Fruit fly (Drosophila melanogaster): ENCODE results near the gene iPLA2-VIA.

Gene iPLA2-VIA

DNA sequence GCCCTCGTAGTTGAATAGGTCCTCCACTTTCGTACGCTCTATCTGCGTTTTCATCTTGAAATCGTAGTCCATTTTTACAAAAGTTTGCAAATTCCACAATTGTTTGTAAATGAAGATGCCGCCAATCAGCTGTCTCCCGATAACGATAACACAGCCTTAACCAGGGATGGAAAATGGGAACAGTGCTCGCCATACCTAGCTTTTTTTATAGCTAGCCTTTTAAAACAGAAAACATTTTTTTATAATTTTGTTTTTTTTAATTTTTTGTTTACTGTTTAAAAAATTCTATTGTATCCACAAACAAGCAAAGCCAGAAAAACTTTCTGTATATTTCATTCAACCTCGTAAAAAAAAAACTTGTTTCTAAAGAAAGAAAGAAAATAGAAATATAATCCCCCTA lies 25.6 kb downstream of the iPLA2-VIA start, which contains the start of gene Cdk8:
TSS of gene Cdk8 (minus strand) at position 137 of the 400 bp plus-strand sequence.
- peak; percentile 5 for TF ChIP-seq CG17801 (GFP tag; optimal IDR thresholded peaks at IDR 0.05; ENCODE audit: partially characterized antibody)

DNA sequence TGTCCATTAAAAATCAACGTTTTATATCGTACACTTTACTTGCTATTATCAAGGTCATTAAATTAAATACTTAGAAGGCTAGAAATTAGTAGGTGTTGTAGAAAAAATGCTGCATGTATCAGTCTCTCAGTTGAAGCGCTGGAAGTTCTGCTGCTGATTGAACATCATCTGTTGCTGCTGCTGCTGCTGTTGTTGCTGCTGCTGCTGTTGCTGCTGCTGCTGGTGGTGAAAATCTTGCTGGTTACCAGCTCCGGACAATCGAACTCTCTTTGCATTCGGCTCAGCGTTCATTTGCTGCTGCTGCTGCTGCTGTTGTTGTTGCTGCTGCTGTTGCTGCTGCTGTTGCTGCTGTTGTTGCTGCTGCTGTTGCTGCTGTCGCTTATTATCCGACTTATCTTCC lies 27.1 kb downstream of the iPLA2-VIA start:
- no peak for TF ChIP-seq CG17801 (GFP tag; optimal IDR thresholded peaks at IDR 0.05; ENCODE audit: partially characterized antibody)

DNA sequence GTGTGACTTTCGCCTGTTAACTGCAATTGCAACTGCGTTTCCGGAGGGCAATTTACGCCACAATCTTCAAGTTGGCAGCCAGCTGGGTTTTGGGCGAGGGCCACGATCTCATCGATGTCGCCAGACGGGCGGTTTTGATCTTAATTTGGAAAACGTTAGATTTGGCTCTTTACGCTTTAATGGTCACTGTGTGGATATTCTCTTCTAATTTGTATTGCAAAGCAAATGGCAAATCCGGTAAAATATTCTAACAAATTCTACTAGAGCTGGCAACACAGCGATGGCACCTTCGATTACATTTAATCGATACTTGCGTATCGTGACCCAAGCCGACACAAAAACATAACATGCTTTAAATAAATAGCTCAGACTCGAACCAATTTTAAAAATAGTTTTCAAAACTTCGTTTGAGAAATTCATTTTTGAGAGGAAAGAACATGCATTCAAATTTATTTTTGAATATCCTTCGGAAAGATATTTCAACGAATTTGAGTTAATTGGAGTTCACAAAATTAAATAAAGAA lies 27.6 kb downstream of the iPLA2-VIA start, which contains the start of gene I-2:
TSS of gene I-2 (minus strand) at position 282 of the 524 bp plus-strand sequence.
- TF ChIP-seq CG17801 (GFP tag; optimal IDR thresholded peaks at IDR 0.05; ENCODE audit: partially characterized antibody): no peak

DNA sequence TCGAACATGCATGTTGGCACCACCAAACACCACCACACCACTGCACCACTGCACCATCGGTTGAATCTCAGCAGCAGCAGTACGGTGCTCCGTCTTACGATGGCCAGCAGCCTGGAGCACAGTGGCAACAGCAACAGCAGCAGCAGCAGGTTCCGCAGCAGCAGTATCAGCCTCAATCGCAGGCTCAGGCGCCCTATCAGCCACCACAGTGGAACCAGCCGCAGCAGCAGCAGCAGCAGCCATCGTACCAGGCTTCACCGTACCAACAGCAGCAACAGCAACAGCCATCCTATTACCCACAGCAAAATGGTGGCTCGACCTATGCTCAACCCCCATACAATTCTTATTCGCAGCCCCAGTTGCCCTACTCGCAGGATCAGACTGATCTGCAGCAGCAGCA lies 32.0 kb downstream of the iPLA2-VIA start:
- no peak for TF ChIP-seq CG17801 (GFP tag; optimal IDR thresholded peaks at IDR 0.05; ENCODE audit: partially characterized antibody)

DNA sequence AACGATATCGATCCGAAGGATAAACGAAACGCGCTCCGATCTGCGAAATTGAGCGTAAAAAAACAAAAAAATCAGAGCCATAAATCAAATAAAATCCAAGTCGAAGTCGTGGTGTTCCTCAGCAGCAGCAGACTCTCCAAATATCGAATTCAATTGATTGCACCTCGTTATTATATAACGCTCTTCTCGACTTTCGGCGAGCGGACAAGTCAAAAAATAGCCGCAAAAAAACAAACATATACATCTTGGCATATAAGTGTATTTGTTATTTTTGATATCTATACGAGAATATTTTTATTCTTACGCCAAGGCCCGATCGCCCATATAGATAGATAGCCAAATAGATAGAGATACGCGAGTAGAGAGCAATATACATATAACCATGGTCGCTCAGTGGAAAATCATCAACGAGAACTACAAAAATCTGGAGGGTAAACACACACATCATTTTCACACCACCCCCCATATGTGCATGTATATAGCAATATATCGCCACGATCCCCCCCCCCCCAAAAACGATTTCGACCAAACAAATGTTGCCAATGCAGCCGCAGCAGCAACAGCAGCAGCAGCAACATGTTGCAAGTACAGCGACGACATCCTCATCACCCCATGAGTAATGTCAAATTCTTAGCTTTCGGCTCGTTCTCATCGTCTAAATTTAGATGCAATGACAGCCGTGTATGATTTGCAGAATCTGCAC lies 34.4 kb downstream of the iPLA2-VIA start:
- TF ChIP-seq CG17801 (GFP tag; optimal IDR thresholded peaks at IDR 0.05; ENCODE audit: partially characterized antibody): no peak

DNA sequence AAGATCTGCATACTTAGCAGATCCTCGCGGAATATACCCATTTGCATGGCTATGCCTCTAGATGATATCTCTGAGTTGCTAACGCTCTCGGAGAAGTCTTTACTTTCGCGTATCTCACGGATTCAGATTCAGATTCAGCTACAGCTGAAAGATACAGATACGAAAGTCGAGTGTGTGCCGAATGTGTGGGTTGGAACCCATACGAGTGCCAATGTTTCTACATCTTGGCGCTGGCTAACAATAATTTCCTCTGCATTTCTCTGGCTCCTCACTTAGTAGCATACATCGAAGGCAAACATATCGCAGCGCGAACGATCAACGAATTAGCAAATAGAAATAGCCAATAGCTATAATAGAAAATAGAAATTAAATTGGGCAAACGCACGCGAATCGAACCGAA lies 35.0 kb downstream of the iPLA2-VIA start:
- TF ChIP-seq CG17801 (GFP tag; optimal IDR thresholded peaks at IDR 0.05; ENCODE audit: partially characterized antibody): no peak

DNA sequence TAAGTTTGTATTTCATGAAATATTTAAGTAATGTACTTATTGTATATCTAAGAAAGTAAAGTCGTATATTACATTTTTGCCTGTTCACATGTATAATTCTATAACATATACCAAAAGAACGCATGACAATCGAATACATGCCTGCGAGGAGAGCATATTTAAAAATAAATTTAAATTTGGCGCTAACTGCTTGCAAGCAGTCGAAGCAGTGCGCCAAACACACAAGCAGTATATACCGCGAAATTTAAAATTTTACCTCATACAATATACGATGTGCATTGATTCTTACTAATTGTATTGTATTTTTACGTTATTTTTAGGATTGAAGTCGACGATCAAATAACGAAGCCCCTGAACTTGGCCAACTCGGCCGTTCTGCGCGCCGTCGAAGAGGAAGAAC lies 39.9 kb downstream of the iPLA2-VIA start:
- no peak for TF ChIP-seq CG17801 (GFP tag; optimal IDR thresholded peaks at IDR 0.05; ENCODE audit: partially characterized antibody)

DNA sequence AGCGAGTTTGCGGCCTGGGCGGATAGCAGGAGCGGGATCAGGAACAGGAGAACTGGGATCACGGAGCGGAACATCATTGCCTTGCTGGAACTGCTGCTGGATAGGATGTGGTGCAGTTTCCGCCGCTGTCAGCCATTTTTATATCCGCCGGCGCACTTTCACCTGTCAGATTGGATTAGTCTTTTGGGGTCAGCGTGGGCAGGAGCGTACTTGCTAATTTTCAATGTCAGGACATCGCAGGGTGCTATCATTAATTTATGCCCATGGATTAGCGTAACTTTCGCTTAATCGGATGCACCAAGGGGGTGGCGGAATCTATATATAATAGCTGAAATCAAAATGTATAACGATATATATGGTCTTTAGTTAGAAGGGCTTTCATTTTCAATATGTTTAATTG lies 40.4 kb downstream of the iPLA2-VIA start, which contains the start of gene Ilp5:
TSS of gene Ilp5 (minus strand) at position 101 of the 400 bp plus-strand sequence.
- TF ChIP-seq CG17801 (GFP tag; optimal IDR thresholded peaks at IDR 0.05; ENCODE audit: partially characterized antibody): no peak

DNA sequence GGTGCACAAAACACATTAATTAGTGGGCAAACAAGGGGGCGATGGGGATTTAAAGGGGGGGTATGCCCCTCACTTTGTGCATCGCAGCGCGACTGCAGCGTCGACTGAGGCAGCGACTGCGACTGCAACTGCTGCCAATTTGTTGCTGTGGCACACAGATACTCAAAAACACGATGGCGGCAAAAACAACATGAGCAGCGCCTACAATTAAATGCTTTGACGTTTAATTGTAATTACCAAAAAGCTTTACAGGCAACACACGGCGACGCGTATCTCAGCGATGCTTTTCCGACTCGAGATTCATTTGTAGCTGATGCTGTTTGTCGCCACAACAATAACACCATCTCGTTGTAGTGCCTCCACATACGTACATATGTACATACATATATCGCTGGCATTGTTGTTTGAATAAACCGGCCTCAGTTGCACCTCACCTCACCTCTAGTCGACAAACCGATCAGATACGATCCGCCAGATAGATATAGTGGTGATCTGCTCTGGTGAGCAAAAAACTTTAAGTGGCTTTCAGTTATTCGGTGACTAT lies 42.9 kb downstream of the iPLA2-VIA start:
- TF ChIP-seq CG17801 (GFP tag; optimal IDR thresholded peaks at IDR 0.05; ENCODE audit: partially characterized antibody): no peak

DNA sequence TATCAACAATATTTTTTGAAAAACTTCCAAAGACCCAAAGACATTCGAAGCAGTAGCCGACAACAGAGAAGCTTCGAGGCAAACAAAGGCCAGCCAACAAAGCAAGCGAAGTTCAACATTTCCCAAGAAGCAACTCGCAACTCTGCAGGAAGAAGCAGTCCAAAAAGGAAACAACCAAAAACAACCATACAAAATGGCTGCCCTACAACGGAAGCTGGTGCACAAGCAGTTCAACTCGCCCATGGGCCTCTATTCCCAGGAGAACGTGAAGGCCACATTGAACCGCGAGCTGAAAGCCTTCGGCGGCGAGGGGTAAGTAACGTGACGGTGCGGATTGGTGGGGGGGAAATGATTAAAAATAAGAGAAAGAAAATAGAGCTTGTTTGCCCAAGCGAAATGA lies 43.9 kb downstream of the iPLA2-VIA start:
- no peak for TF ChIP-seq CG17801 (GFP tag; optimal IDR thresholded peaks at IDR 0.05; ENCODE audit: partially characterized antibody)

DNA sequence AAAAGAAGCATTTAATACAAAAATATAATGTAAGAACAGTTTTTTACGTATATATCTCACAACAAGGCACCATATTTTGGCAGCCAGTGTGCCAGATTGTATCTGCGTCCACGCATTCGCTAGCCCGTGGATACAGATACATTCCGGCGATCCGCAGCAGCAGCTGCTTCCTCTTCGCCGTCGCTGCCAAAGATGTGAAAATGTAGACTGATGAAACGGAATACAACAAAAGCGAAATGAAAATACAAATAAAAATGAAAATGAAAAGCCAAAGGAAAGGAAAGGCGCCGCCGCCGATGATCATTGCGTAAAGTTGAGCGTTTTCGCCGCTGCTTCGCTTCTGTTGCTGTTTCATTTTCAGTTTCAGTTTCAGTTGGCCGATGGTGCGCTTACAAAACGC lies 48.4 kb downstream of the iPLA2-VIA start:
- TF ChIP-seq CG17801 (GFP tag; optimal IDR thresholded peaks at IDR 0.05; ENCODE audit: partially characterized antibody): no peak

DNA sequence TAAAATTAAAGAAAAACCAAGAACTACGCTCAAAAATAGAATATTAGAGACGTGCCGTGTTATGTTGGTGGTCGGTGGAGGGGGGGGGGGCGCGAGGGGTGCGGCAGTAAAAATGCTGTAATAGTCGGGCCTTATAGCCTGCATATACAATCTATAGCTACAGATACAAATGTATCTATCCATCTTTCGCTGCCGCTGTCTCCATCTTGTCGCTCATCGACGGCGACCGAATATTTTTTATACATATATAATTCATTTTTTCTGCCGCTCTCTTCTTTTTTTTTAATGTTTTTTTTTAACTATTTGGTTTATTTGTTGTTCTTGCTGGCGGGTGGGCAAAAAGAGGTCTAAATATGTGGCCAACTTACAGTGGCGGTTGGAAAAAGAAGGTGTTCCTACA lies 49.5 kb downstream of the iPLA2-VIA start:
- TF ChIP-seq CG17801 (GFP tag; optimal IDR thresholded peaks at IDR 0.05; ENCODE audit: partially characterized antibody): no peak

DNA sequence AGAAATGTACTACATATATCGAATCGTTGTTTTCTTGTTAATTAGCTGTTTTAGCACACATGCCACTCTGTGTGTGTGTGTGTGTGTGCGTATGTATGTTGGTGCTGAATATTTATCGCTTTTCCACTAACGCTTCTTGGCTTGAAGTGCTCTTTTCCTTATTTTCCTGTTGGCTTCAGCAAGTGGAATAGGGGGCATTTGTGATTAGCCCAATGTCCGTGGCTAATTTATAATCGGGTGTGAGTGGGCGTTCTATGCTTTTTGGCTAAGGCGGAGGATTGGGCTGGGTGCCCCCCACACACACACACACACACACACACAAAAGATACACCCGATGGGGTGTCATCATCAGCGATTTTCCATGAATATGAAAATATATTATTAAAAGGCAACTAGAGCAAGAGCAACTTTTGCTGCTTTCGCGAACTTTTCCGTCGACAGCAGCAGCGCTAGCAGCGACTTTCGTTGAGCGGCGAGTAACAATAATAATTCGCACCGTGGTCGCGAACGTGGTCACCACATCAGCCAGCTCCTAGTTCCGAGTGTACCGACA lies 50.7 kb downstream of the iPLA2-VIA start, which contains the start of gene CG43897:
TSS of gene CG43897 (plus strand) at position 503 of the 553 bp plus-strand sequence.
- TF ChIP-seq CG17801 (GFP tag; optimal IDR thresholded peaks at IDR 0.05; ENCODE audit: partially characterized antibody): no peak
